Worm (Caenorhabditis elegans): ENCODE measurements around the gene F35D2.6.

DNA sequence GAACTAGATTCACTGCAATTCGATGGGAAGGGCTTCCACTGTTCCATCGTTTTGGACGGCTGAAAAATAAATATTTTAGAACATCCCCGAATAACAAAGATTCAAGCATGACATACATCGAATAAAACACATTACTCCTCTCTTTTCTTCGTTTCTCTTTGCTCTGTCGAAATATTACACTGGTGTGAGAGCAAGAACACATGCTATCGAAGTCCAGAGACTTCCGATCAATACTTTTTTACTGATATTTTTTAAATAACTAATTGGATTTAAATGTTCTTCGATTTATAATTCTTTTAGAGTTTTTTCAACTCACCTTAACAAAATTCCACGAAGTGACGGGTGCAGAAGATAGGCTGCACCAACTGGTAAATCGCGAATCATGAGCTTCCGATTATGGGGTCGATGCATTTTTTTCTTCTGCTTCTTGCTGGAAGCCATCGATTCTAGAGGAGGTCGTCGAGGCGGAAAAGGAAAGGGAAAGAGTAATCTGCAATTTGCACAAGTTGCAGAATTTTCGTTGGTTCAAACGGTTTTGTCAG lies 35.8 kb downstream of the F35D2.6 start, which contains the start of the genes oig-4 and R07G3.7:
- no peak for TF ChIP-seq eor-1 (tag; optimal IDR thresholded peaks at IDR 0.05)
- TF ChIP-seq nhr-25 (tag; optimal IDR thresholded peaks at IDR 0.05): no peak
- no peak for TF ChIP-seq nhr-77 (tag; optimal IDR thresholded peaks at IDR 0.05)
- no peak for TF ChIP-seq unc-62 (GFP tag; optimal IDR thresholded peaks at IDR 0.05)
- TF ChIP-seq mdl-1 (tag; optimal IDR thresholded peaks at IDR 0.05): no peak
- TF ChIP-seq zag-1 (tag; optimal IDR thresholded peaks at IDR 0.05): no peak
- TF ChIP-seq ama-1 (optimal IDR thresholded peaks at IDR 0.05): no peak
- TF ChIP-seq nhr-76 (tag; optimal IDR thresholded peaks at IDR 0.05): no peak
- TF ChIP-seq daf-12 (tag; optimal IDR thresholded peaks at IDR 0.05): no peak

All from whole organism, L3 larva.